Worm (Caenorhabditis elegans) whole organism, L2 larva: ENCODE data around the gene T09E8.4.
A peak's percentile ranks its signal among the peaks of the same experiment; 100 is the strongest.

ENCODE experiments used
- C34F6.9 ChIP-seq: fragments of 150-350 bp; optimal IDR thresholded peaks from 2 replicates; lab custom pipeline; 2014; ENCODE audit warnings: missing biosample characterization, missing genetic modification characterization
- R02D3.7 ChIP-seq: fragments of 150-350 bp; optimal IDR thresholded peaks from 2 replicates; lab custom pipeline; 2014; ENCODE audit warnings: missing biosample characterization, missing genetic modification characterization
- ZK546.5 ChIP-seq: sonication (generic microtip); optimal IDR thresholded peaks from 2 replicates; lab custom pipeline; 2017; ENCODE audit warnings: missing biosample characterization, missing genetic modification characterization
- alr-1 ChIP-seq: fragments of 150-350 bp; optimal IDR thresholded peaks from 2 replicates; lab custom pipeline; 2014; ENCODE audit warnings: missing biosample characterization, missing genetic modification characterization
- aly-2 ChIP-seq: fragments of 150-350 bp; optimal IDR thresholded peaks from 2 replicates; lab custom pipeline; 2014; ENCODE audit warnings: missing biosample characterization, missing genetic modification characterization
- ama-1 ChIP-seq: fragments of 150-350 bp; optimal IDR thresholded peaks from 2 replicates; lab custom pipeline; 2018; ENCODE audit warnings: inconsistent platforms
- blmp-1 ChIP-seq: sonication (generic microtip); optimal IDR thresholded peaks from 2 replicates; lab custom pipeline; 2017; ENCODE audit warnings: missing genetic modification characterization, mild to moderate bottlenecking, missing compliant biosample characterization, antibody characterized with exemption, moderate library complexity; ENCODE audit not compliant: insufficient read depth
- ceh-16 ChIP-seq: fragments of 150-350 bp; optimal IDR thresholded peaks from 2 replicates; lab custom pipeline; 2014; ENCODE audit warnings: missing biosample characterization, missing genetic modification characterization
- ceh-82 ChIP-seq: fragments of 150-350 bp; optimal IDR thresholded peaks from 2 replicates; lab custom pipeline; 2014; ENCODE audit warnings: missing biosample characterization, missing genetic modification characterization
- crh-2 ChIP-seq: sonication (generic microtip); optimal IDR thresholded peaks from 2 replicates; lab custom pipeline; 2017; ENCODE audit warnings: missing biosample characterization, missing genetic modification characterization
- egl-27 ChIP-seq: sonication (generic microtip); optimal IDR thresholded peaks from 3 replicates; lab custom pipeline; 2017; ENCODE audit warnings: missing biosample characterization, missing genetic modification reagents, missing genetic modification characterization
- elt-3 ChIP-seq: sonication (generic microtip); optimal IDR thresholded peaks from 2 replicates; lab custom pipeline; 2017; ENCODE audit warnings: missing biosample characterization, missing genetic modification characterization
- fos-1 ChIP-seq: fragments of 150-350 bp; optimal IDR thresholded peaks from 2 replicates; lab custom pipeline; 2014; ENCODE audit warnings: missing biosample characterization, missing genetic modification characterization
- gmeb-1 ChIP-seq: fragments of 150-350 bp; optimal IDR thresholded peaks from 2 replicates; lab custom pipeline; 2014; ENCODE audit warnings: missing biosample characterization, missing genetic modification characterization
- lin-11 ChIP-seq: fragments of 150-350 bp; sonication (generic microtip); optimal IDR thresholded peaks from 2 replicates; lab custom pipeline; 2014; ENCODE audit warnings: missing biosample characterization, missing genetic modification characterization, inconsistent platforms, mixed read lengths
- lin-13 ChIP-seq: fragments of 150-350 bp; optimal IDR thresholded peaks from 2 replicates; lab custom pipeline; 2014; ENCODE audit warnings: missing biosample characterization, missing genetic modification reagents, missing genetic modification characterization
- lin-39 ChIP-seq: fragments of 150-350 bp; optimal IDR thresholded peaks from 2 replicates; lab custom pipeline; 2014; ENCODE audit warnings: missing biosample characterization, missing genetic modification reagents, missing genetic modification characterization
- lsy-2 ChIP-seq, 2 experiments: fragments of 150-350 bp in 1 of 2; sonication (generic microtip) in 1 of 2; optimal IDR thresholded peaks; 2 replicates each; lab custom pipeline; 2014 to 2017; ENCODE audit warnings: missing biosample characterization in 2 of 2, missing genetic modification characterization in 2 of 2
- mab-5 ChIP-seq: fragments of 150-350 bp; optimal IDR thresholded peaks from 2 replicates; lab custom pipeline; 2014; ENCODE audit warnings: missing biosample characterization, missing genetic modification characterization
- mdl-1 ChIP-seq, 2 experiments: fragments of 150-350 bp in 1 of 2; sonication (generic microtip) in 1 of 2; optimal IDR thresholded peaks; 2 replicates each; lab custom pipeline; 2017; ENCODE audit warnings: missing biosample characterization in 2 of 2, missing genetic modification characterization in 2 of 2
- nhr-11 ChIP-seq: fragments of 150-350 bp; optimal IDR thresholded peaks from 2 replicates; lab custom pipeline; 2014; ENCODE audit warnings: missing biosample characterization, missing genetic modification characterization
- nhr-21 ChIP-seq: fragments of 150-350 bp; optimal IDR thresholded peaks from 2 replicates; lab custom pipeline; 2014; ENCODE audit warnings: missing biosample characterization, missing genetic modification characterization
- nhr-23 ChIP-seq: fragments of 150-350 bp; optimal IDR thresholded peaks from 2 replicates; lab custom pipeline; 2014; ENCODE audit warnings: missing biosample characterization, missing genetic modification reagents, missing genetic modification characterization
- nhr-237 ChIP-seq: fragments of 150-350 bp; optimal IDR thresholded peaks from 2 replicates; lab custom pipeline; 2014; ENCODE audit warnings: missing biosample characterization, missing genetic modification characterization
- nhr-25 ChIP-seq: fragments of 150-350 bp; sonication (generic microtip); optimal IDR thresholded peaks from 3 replicates; lab custom pipeline; 2014; ENCODE audit warnings: missing biosample characterization, missing genetic modification characterization
- nhr-6 ChIP-seq: fragments of 150-350 bp; optimal IDR thresholded peaks from 2 replicates; lab custom pipeline; 2014; ENCODE audit warnings: missing biosample characterization, missing genetic modification characterization
- peb-1 ChIP-seq: fragments of 150-350 bp; optimal IDR thresholded peaks from 2 replicates; lab custom pipeline; 2014; ENCODE audit warnings: missing biosample characterization, missing genetic modification characterization
- sem-4 ChIP-seq: fragments of 150-350 bp; optimal IDR thresholded peaks from 2 replicates; lab custom pipeline; 2014; ENCODE audit warnings: missing biosample characterization, missing genetic modification reagents, missing genetic modification characterization
- sma-3 ChIP-seq: sonication (generic microtip); optimal IDR thresholded peaks from 2 replicates; lab custom pipeline; 2016; ENCODE audit warnings: missing genetic modification reagents, missing genetic modification characterization, missing compliant biosample characterization
- sma-9 ChIP-seq, 2 experiments: fragments of 150-350 bp in 1 of 2; sonication (generic microtip) in 1 of 2; optimal IDR thresholded peaks; 2 replicates each; lab custom pipeline; 2014 to 2016; ENCODE audit warnings: missing genetic modification characterization in 2 of 2, mild to moderate bottlenecking in 1 of 2, missing biosample characterization in 1 of 2, missing compliant biosample characterization in 1 of 2, missing genetic modification reagents in 1 of 2, moderate library complexity in 1 of 2
- snpc-4 ChIP-seq: fragments of 150-350 bp; optimal IDR thresholded peaks from 2 replicates; lab custom pipeline; 2014; ENCODE audit warnings: missing biosample characterization, missing genetic modification characterization
- unc-39 ChIP-seq: fragments of 150-350 bp; optimal IDR thresholded peaks from 2 replicates; lab custom pipeline; 2014; ENCODE audit warnings: missing biosample characterization, missing genetic modification characterization
- unc-55 ChIP-seq: fragments of 150-350 bp; sonication (generic microtip); optimal IDR thresholded peaks from 3 replicates; lab custom pipeline; 2014; ENCODE audit warnings: missing biosample characterization, missing genetic modification reagents, missing genetic modification characterization
- unc-62 ChIP-seq: fragments of 150-350 bp; optimal IDR thresholded peaks from 2 replicates; lab custom pipeline; 2014; ENCODE audit warnings: missing biosample characterization, missing genetic modification reagents, missing genetic modification characterization
- zag-1 ChIP-seq: fragments of 150-350 bp; optimal IDR thresholded peaks from 2 replicates; lab custom pipeline; 2014; ENCODE audit warnings: missing biosample characterization, missing genetic modification characterization
- ztf-1 ChIP-seq: fragments of 200-800 bp; sonication (Bioruptor generic); conservative IDR thresholded peaks from 2 replicates; pipeline ENCODE4 v1.3.6; 2022; ENCODE audit warnings: missing genetic modification characterization, missing compliant biosample characterization

Gene T09E8.4

DNA sequence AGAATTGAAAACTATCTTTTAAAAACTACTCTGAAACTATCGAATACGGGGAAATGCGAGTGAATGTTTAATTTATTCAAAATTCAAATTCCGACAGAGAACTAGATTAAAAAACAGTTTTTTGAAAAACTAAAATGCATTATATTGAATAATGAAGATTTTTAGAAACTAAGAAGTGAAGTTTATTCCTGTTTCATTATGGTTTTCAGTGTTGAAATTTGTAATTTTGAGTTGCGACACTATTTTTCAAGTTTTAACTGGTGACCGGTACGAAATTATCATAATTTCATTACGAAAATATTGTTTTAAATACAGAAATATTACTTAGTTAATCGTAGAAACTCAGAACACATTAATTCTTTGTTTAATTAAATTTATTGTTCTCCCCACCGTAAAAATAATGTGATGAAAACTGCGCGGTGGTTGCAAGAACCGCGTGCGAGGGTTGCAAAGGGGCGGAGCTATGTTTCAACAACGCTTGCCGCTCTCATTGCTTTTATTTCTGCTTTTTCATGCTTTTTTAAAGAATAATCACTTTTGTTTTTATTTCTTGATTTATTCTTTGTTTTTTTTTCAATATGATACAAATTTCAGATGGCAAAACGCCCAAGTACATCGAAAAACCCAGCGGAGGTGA, 7.8 kb downstream of the T09E8.4 start, which contains the start of gene him-17:
Gene him-17, plus strand, starts transcription at position 595 of the 637 bp plus-strand sequence.
- TF ChIP-seq sma-3 (peak; percentile 43), ceh-82 (no peak), unc-39 (tag; lab: Kevin White, UChicago) (no peak), unc-55 (GFP tag; lab: Kevin White, UChicago) (peak; percentile 51), lin-11 (peak; percentile 25), gmeb-1 (tag; lab: Kevin White, UChicago) (peak; percentile 60), C34F6.9 (peak; percentile 22), ztf-1 (no peak), ama-1 (lab: Kevin White, UChicago) (peak; percentile 6), mdl-1 (tag; optimal IDR thresholded peaks at IDR 0.05; lab: Kevin White, UChicago) (peak in 1 of 2 experiments; percentile 9), sma-9 (GFP tag; optimal IDR thresholded peaks at IDR 0.05; lab: Kevin White, UChicago) (peak; percentile 35), sma-9 (tag; optimal IDR thresholded peaks at IDR 0.05; lab: Kevin White, UChicago) (no peak), peb-1 (tag; lab: Kevin White, UChicago) (no peak), mab-5 (peak; percentile 28), R02D3.7 (no peak), lin-13 (peak; percentile 30), snpc-4 (tag; lab: Kevin White, UChicago) (peak; percentile 36), ZK546.5 (no peak), lsy-2 (tag; optimal IDR thresholded peaks at IDR 0.05; lab: Kevin White, UChicago) (no peak), elt-3 (tag; lab: Kevin White, UChicago) (no peak)

DNA sequence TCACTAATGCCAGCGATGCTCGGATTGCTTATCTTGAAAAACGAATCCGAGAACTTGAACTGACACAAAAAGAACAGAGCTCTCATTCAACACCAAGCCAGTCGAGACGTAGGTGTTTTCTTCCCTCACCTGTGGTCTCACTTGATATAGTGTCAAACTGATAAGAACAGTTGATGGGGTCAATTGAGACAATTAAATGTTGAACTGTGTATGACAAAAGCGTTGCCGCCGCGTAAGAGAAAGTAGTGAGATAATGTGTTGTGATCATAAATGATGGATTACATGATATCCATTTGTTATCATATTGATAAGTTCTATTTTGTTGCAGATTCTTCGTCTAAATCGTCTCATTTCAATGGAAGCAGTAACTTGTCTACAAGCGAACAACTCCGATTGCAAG, 10.3 kb downstream of the T09E8.4 start:
- TF ChIP-seq fos-1 (tag; lab: Kevin White, UChicago) (peak; percentile 32), nhr-6 (tag; lab: Kevin White, UChicago) (no peak), unc-39 (tag; lab: Kevin White, UChicago) (no peak), sma-9 (GFP tag; optimal IDR thresholded peaks at IDR 0.05; lab: Kevin White, UChicago) (peak; percentile 47), sma-9 (tag; optimal IDR thresholded peaks at IDR 0.05; lab: Kevin White, UChicago) (no peak)

DNA sequence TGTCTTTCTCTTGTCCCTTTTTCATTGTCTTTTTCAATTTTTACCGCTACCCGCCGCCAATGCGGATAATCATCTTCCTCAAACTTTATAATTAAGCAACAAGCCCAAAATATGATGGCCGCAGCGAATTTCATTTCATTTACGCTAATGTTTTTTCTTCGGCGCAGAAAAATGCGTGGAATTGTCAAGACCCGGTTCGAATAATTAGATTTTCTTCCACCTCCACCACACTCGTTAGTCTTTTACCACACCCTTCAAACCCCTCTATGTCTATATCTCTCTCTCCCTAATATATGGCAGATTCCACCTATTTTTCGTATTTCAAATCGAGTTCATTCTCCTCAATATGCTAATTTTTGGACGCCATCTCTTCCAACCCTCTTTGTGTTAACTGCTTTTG, 13.5 kb downstream of the T09E8.4 start:
- TF ChIP-seq nhr-21 (tag; lab: Kevin White, UChicago) (no peak), fos-1 (tag; lab: Kevin White, UChicago) (no peak), mab-5 (no peak)

DNA sequence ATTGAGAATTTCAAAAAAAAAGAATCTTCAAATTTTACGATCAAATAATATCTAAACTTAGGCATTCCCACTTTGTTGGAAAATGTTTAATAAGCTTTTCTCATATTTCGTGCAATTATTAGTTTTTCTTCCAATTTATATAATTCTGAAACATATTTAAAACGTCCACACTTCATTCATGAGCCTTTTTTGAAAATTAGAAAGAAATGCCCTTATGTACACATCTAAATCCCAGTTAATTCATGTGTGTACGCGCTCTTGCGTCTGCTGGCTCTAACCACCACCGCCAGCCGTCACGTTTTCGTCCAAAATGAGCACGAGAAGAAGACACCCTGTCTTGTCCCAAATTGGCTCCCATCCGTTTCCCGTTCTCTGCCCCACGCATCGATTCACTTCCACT, 17.5 kb downstream of the T09E8.4 start:
- TF ChIP-seq sma-9 (GFP tag; optimal IDR thresholded peaks at IDR 0.05; lab: Kevin White, UChicago) (no peak), sma-9 (tag; optimal IDR thresholded peaks at IDR 0.05; lab: Kevin White, UChicago) (no peak), aly-2 (tag; lab: Kevin White, UChicago) (no peak), ceh-16 (no peak), ceh-82 (no peak), nhr-25 (tag; lab: Kevin White, UChicago) (no peak), nhr-23 (no peak), zag-1 (peak; percentile 35), lin-39 (no peak), unc-55 (GFP tag; lab: Kevin White, UChicago) (peak; percentile 6), nhr-21 (tag; lab: Kevin White, UChicago) (no peak), crh-2 (no peak), egl-27 (tag; lab: Kevin White, UChicago) (no peak), sem-4 (tag; lab: Kevin White, UChicago) (no peak)

DNA sequence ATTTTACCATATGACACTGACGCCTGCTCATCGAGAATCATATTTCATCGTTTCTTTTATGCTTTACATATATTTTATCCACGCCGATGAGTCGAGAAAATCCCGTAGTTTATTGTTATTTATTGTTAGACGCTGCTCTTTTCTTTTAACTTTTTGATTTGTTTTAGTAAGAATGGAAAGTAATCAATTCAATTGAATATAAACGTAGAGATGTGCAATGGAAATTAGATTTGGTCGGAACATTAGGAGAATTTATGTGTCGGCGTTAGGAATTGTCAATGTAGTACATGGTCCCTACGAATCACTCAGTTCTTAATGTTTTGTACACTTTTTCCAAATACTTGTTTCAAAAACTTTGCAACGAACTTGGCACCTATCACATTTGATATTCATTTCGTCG, 18.8 kb downstream of the T09E8.4 start:
- no peak for TF ChIP-seq blmp-1
- TF ChIP-seq fos-1 (tag; lab: Kevin White, UChicago): no peak
- no peak for TF ChIP-seq lin-13
- no peak for TF ChIP-seq nhr-11 (tag; lab: Kevin White, UChicago)
- TF ChIP-seq unc-62: no peak
- TF ChIP-seq unc-55 (GFP tag; lab: Kevin White, UChicago): no peak
- TF ChIP-seq mdl-1 (tag; optimal IDR thresholded peaks at IDR 0.05; lab: Kevin White, UChicago): no peak
- no peak for TF ChIP-seq nhr-237 (tag; lab: Kevin White, UChicago)
- no peak for TF ChIP-seq zag-1
- no peak for TF ChIP-seq ama-1 (lab: Kevin White, UChicago)
- no peak for TF ChIP-seq alr-1 (tag; lab: Kevin White, UChicago)
- TF ChIP-seq R02D3.7: no peak
